Worm (Caenorhabditis elegans) whole organism, L4 larva: ENCODE data around the gene F36D4.4.

Source experiments
- R02D3.7 ChIP-seq: fragments of 150-350 bp; sonication (generic microtip); optimal IDR thresholded peaks from 3 replicates; lab custom pipeline; 2014; ENCODE audit warnings: missing biosample characterization, missing genetic modification characterization
- mdl-1 ChIP-seq, 2 experiments: fragments of 150-350 bp in 1 of 2; sonication (generic microtip) in 1 of 2; optimal IDR thresholded peaks; 2 replicates each; lab custom pipeline; 2014 to 2017; ENCODE audit warnings: missing biosample characterization in 2 of 2, missing genetic modification characterization in 2 of 2
- mdt-29 ChIP-seq: fragments of 200-800 bp; sonication (Bioruptor generic); IDR thresholded peaks from 2 replicates; pipeline ENCODE4 v1.3.6; 2022; ENCODE audit warnings: missing genetic modification reagents, missing genetic modification characterization, missing compliant biosample characterization
- nhr-28 ChIP-seq: fragments of 150-350 bp; optimal IDR thresholded peaks from 2 replicates; lab custom pipeline; 2014; ENCODE audit warnings: missing biosample characterization, missing genetic modification characterization
- spr-3 ChIP-seq: fragments of 200-800 bp; sonication (Bioruptor generic); optimal IDR thresholded peaks from 2 replicates; lab custom pipeline; 2018; ENCODE audit warnings: mild to moderate bottlenecking, missing genetic modification characterization, missing compliant biosample characterization
- unc-39 ChIP-seq: sonication (generic microtip); optimal IDR thresholded peaks from 2 replicates; lab custom pipeline; 2017; ENCODE audit warnings: missing biosample characterization, missing genetic modification characterization
- zag-1 ChIP-seq: fragments of 150-350 bp; optimal IDR thresholded peaks from 2 replicates; lab custom pipeline; 2014; ENCODE audit warnings: missing biosample characterization, missing genetic modification characterization

ce11 chrV:9425593-9425992 is 11.2 kb upstream of the F36D4.4 start, which contains the start of gene F36D4.5:
- no peak for TF ChIP-seq nhr-28 (tag; lab: Kevin White, UChicago)
- no peak for TF ChIP-seq mdt-29 (GFP tag; lab: Robert Waterston, UW)
- no peak for TF ChIP-seq R02D3.7 (tag; lab: Kevin White, UChicago)
- no peak for TF ChIP-seq mdl-1 (tag; optimal IDR thresholded peaks at IDR 0.05; lab: Kevin White, UChicago)
- no peak for TF ChIP-seq unc-39
- TF ChIP-seq spr-3 (GFP tag; lab: Kevin White, UChicago): no peak
- no peak for TF ChIP-seq zag-1 (tag; lab: Kevin White, UChicago)
